Fruit fly (Drosophila melanogaster) whole organism, embryonic: ENCODE data around the gene Ide.
A peak's percentile ranks its signal among the peaks of the same experiment; 100 is the strongest.

ENCODE experiments used
- Aef1 ChIP-seq: fragments of 200-800 bp; sonication (Bioruptor generic); IDR thresholded peaks from 3 replicates; pipeline ENCODE4 v1.3.6; 2022; ENCODE audit warnings: missing biosample characterization, missing genetic modification characterization
- B-H1 ChIP-seq: fragments of 200-800 bp; sonication (Bioruptor generic); IDR thresholded peaks from 3 replicates; pipeline ENCODE4 v1.3.6; 2022; ENCODE audit warnings: missing biosample characterization, missing genetic modification characterization
- Bgb ChIP-seq: fragments of 200-800 bp; sonication (Bioruptor generic); IDR thresholded peaks from 2 replicates; pipeline ENCODE4 v1.3.6; 2022; ENCODE audit warnings: missing biosample characterization, missing genetic modification characterization; ENCODE audit not compliant: partially characterized antibody
- CG10209 ChIP-seq: fragments of 200-800 bp; sonication (Bioruptor generic); optimal IDR thresholded peaks from 3 replicates; lab custom pipeline; 2017; ENCODE audit warnings: missing biosample characterization, mild to moderate bottlenecking, missing genetic modification characterization, missing genetic modification reagents
- CG10543 ChIP-seq: fragments of 200-800 bp; sonication (Bioruptor generic); optimal IDR thresholded peaks from 3 replicates; lab custom pipeline; 2017; ENCODE audit warnings: missing biosample characterization, mild to moderate bottlenecking, missing genetic modification characterization, moderate library complexity
- CG13123 ChIP-seq: fragments of 200-800 bp; sonication (Bioruptor generic); optimal IDR thresholded peaks from 2 replicates; lab custom pipeline; 2016; ENCODE audit warnings: missing biosample characterization, missing genetic modification characterization
- CG1647 ChIP-seq: fragments of 200-800 bp; sonication (Bioruptor generic); optimal IDR thresholded peaks from 3 replicates; lab custom pipeline; 2016; ENCODE audit warnings: missing biosample characterization, missing genetic modification characterization
- CG18262 ChIP-seq: fragments of 200-800 bp; optimal IDR thresholded peaks from 3 replicates; lab custom pipeline; 2019; ENCODE audit warnings: missing biosample characterization, mild to moderate bottlenecking, missing genetic modification characterization, moderate library complexity
- CG18599 ChIP-seq: fragments of 200-800 bp; sonication (Bioruptor generic); optimal IDR thresholded peaks from 3 replicates; lab custom pipeline; 2017; ENCODE audit warnings: missing biosample characterization, missing genetic modification characterization, mild to moderate bottlenecking, moderate library complexity, missing genetic modification reagents
- CG18764 ChIP-seq: fragments of 200-800 bp; sonication (Bioruptor generic); optimal IDR thresholded peaks from 3 replicates; lab custom pipeline; 2016; ENCODE audit warnings: missing biosample characterization, missing genetic modification characterization
- CG2120 ChIP-seq: fragments of 200-800 bp; sonication (Bioruptor generic); optimal IDR thresholded peaks from 3 replicates; lab custom pipeline; 2016; ENCODE audit warnings: missing biosample characterization, missing genetic modification characterization
- CG2712 ChIP-seq: fragments of 200-800 bp; optimal IDR thresholded peaks from 3 replicates; lab custom pipeline; 2019; ENCODE audit warnings: missing biosample characterization, mild to moderate bottlenecking, missing genetic modification characterization, moderate library complexity
- CG3065 ChIP-seq: fragments of 200-800 bp; sonication (Bioruptor generic); optimal IDR thresholded peaks from 2 replicates; lab custom pipeline; 2016; ENCODE audit warnings: missing biosample characterization, missing genetic modification characterization
- CG32532 ChIP-seq: fragments of 200-800 bp; sonication (Bioruptor generic); IDR thresholded peaks from 2 replicates; pipeline ENCODE4 v1.3.6; 2022; ENCODE audit warnings: missing biosample characterization, missing genetic modification characterization
- CG33557 ChIP-seq: fragments of 200-800 bp; sonication (Bioruptor generic); optimal IDR thresholded peaks from 2 replicates; lab custom pipeline; 2019; ENCODE audit warnings: missing biosample characterization, mild to moderate bottlenecking, missing genetic modification characterization, moderate library complexity
- CG3847 ChIP-seq: fragments of 200-800 bp; sonication (Bioruptor generic); IDR thresholded peaks from 2 replicates; pipeline ENCODE4 v1.3.6; 2022; ENCODE audit warnings: missing biosample characterization, missing genetic modification characterization
- CG4617 ChIP-seq: fragments of 200-800 bp; sonication (Bioruptor generic); optimal IDR thresholded peaks from 3 replicates; lab custom pipeline; 2016; ENCODE audit warnings: missing biosample characterization, missing genetic modification characterization, borderline replicate concordance
- CG9609 ChIP-seq: fragments of 200-800 bp; sonication (Bioruptor generic); optimal IDR thresholded peaks from 3 replicates; lab custom pipeline; 2016; ENCODE audit warnings: missing biosample characterization, missing genetic modification characterization
- CG9727 ChIP-seq: fragments of 200-800 bp; sonication (Bioruptor generic); optimal IDR thresholded peaks from 3 replicates; lab custom pipeline; 2017; ENCODE audit warnings: missing biosample characterization, mild to moderate bottlenecking, missing genetic modification characterization
- D ChIP-seq, 2 experiments: fragments of 200-800 bp in 1 of 2; fragments of >200 bp in 1 of 2; sonication (Bioruptor generic) in 1 of 2; optimal IDR thresholded peaks; 2 replicates in 1 of 2; 3 replicates in 1 of 2; lab custom pipeline; 2017; ENCODE audit warnings: mild to moderate bottlenecking in 1 of 2, missing biosample characterization in 1 of 2, missing genetic modification characterization in 1 of 2, missing genetic modification reagents in 1 of 2
- Dll ChIP-seq: fragments of 200-800 bp; sonication (Bioruptor generic); IDR thresholded peaks from 4 replicates; pipeline ENCODE4 v1.3.6; 2022; ENCODE audit warnings: missing biosample characterization, missing genetic modification characterization; ENCODE audit not compliant: partially characterized antibody
- Fer2 ChIP-seq: fragments of 200-800 bp; sonication (Bioruptor generic); optimal IDR thresholded peaks from 2 replicates; lab custom pipeline; 2018; ENCODE audit warnings: missing biosample characterization, mild to moderate bottlenecking, missing genetic modification characterization, moderate library complexity
- Fer3 ChIP-seq: fragments of 200-800 bp; sonication (Bioruptor generic); optimal IDR thresholded peaks from 2 replicates; lab custom pipeline; 2018; ENCODE audit warnings: missing biosample characterization, mild to moderate bottlenecking, missing genetic modification characterization, moderate library complexity
- Gug ChIP-seq: fragments of 200-800 bp; sonication (Bioruptor generic); IDR thresholded peaks from 4 replicates; pipeline ENCODE4 v1.3.6; 2022; ENCODE audit warnings: missing biosample characterization, missing genetic modification characterization
- HLH4C ChIP-seq: fragments of 200-800 bp; sonication (Bioruptor generic); IDR thresholded peaks from 3 replicates; pipeline ENCODE4 v1.3.6; 2022; ENCODE audit warnings: missing biosample characterization, missing genetic modification characterization; ENCODE audit not compliant: partially characterized antibody
- Hr3 ChIP-seq: fragments of 200-800 bp; sonication (Bioruptor generic); optimal IDR thresholded peaks from 3 replicates; lab custom pipeline; 2016; ENCODE audit warnings: missing biosample characterization, missing genetic modification characterization
- Med ChIP-seq: fragments of 200-800 bp; sonication (Bioruptor generic); peaks from one replicate; lab custom pipeline; 2016; ENCODE audit warnings: missing biosample characterization, missing genetic modification characterization, mild to moderate bottlenecking, inconsistent platforms, moderate library complexity
- Ssrp ChIP-seq: fragments of 200-800 bp; sonication (Bioruptor generic); optimal IDR thresholded peaks from 2 replicates; lab custom pipeline; 2018; ENCODE audit warnings: missing biosample characterization, mild to moderate bottlenecking, missing genetic modification characterization, moderate library complexity
- Usf ChIP-seq: fragments of 200-800 bp; sonication (Bioruptor generic); optimal IDR thresholded peaks from 2 replicates; lab custom pipeline; 2017; ENCODE audit warnings: missing genotype, missing biosample characterization, missing genetic modification characterization
- Vsx1 ChIP-seq: fragments of 200-800 bp; sonication (Bioruptor generic); optimal IDR thresholded peaks from 2 replicates; lab custom pipeline; 2017; ENCODE audit warnings: missing biosample characterization, mild to moderate bottlenecking, missing genetic modification characterization, missing genetic modification reagents
- aop ChIP-seq: fragments of 200-800 bp; sonication (Bioruptor generic); IDR thresholded peaks from 2 replicates; pipeline ENCODE4 v1.3.6; 2022; ENCODE audit warnings: missing biosample characterization, missing genetic modification characterization
- az2 ChIP-seq: fragments of 200-800 bp; sonication (Bioruptor generic); optimal IDR thresholded peaks from 3 replicates; lab custom pipeline; 2016; ENCODE audit warnings: missing biosample characterization, missing genetic modification characterization
- cas ChIP-seq: fragments of 200-800 bp; sonication (Bioruptor generic); IDR thresholded peaks from 2 replicates; pipeline ENCODE4 v1.3.6; 2022; ENCODE audit warnings: missing biosample characterization, missing genetic modification characterization
- corto ChIP-seq: fragments of 200-800 bp; sonication (Bioruptor generic); optimal IDR thresholded peaks from 2 replicates; lab custom pipeline; 2016; ENCODE audit warnings: missing biosample characterization, mild to moderate bottlenecking, missing genetic modification characterization, moderate library complexity
- hbn ChIP-seq: fragments of 200-800 bp; sonication (Bioruptor generic); IDR thresholded peaks from 2 replicates; pipeline ENCODE4 v1.3.6; 2022; ENCODE audit warnings: missing biosample characterization, missing genetic modification characterization; ENCODE audit not compliant: partially characterized antibody
- hkb ChIP-seq, 2 experiments: fragments of 200-800 bp in 1 of 2; fragments of >200 bp in 1 of 2; sonication (Bioruptor generic) in 1 of 2; IDR thresholded peaks in 1 of 2; optimal IDR thresholded peaks in 1 of 2; 2 replicates each; pipeline versions ENCODE4 v1.3.6 to Lab custom; 2017 to 2022; ENCODE audit warnings: missing biosample characterization in 1 of 2, missing genetic modification characterization in 1 of 2
- ind ChIP-seq: fragments of 200-800 bp; sonication (Bioruptor generic); optimal IDR thresholded peaks from 3 replicates; lab custom pipeline; 2016; ENCODE audit warnings: missing biosample characterization, missing genetic modification characterization
- klu ChIP-seq: fragments of 200-800 bp; sonication (Bioruptor generic); IDR thresholded peaks from 2 replicates; pipeline ENCODE4 v1.3.6; 2022; ENCODE audit warnings: missing biosample characterization, missing genetic modification characterization
- lab ChIP-seq: fragments of 200-800 bp; sonication (Bioruptor generic); optimal IDR thresholded peaks from 3 replicates; lab custom pipeline; 2017; ENCODE audit warnings: missing biosample characterization, missing genetic modification characterization, mild to moderate bottlenecking, moderate library complexity, missing genetic modification reagents
- peb ChIP-seq: fragments of 200-800 bp; sonication (Bioruptor generic); IDR thresholded peaks from 2 replicates; pipeline ENCODE4 v1.3.6; 2022; ENCODE audit warnings: missing biosample characterization, missing genetic modification characterization
- pita ChIP-seq: fragments of 200-800 bp; sonication (Bioruptor generic); optimal IDR thresholded peaks from 2 replicates; lab custom pipeline; 2017; ENCODE audit warnings: missing biosample characterization, mild to moderate bottlenecking, missing genetic modification characterization
- prd ChIP-seq, 3 experiments: fragments of >200 bp in 2 of 3; fragments of 200-800 bp in 1 of 3; sonication (Bioruptor generic) in 1 of 3; optimal IDR thresholded peaks in 2 of 3; IDR thresholded peaks in 1 of 3; 2 replicates in 2 of 3; 3 replicates in 1 of 3; pipeline versions ENCODE4 v1.3.6 to Lab custom; 2017 to 2022; ENCODE audit warnings: missing biosample characterization in 1 of 3, missing genetic modification characterization in 1 of 3
- sug ChIP-seq: fragments of 200-800 bp; optimal IDR thresholded peaks from 2 replicates; lab custom pipeline; 2019; ENCODE audit warnings: missing biosample characterization, mild to moderate bottlenecking, missing genetic modification characterization, moderate library complexity
- tio ChIP-seq: fragments of 200-800 bp; sonication (Bioruptor generic); optimal IDR thresholded peaks from 2 replicates; lab custom pipeline; 2017; ENCODE audit warnings: missing biosample characterization, missing genetic modification characterization, inconsistent platforms
- vfl ChIP-seq: fragments of 200-800 bp; sonication (Bioruptor generic); optimal IDR thresholded peaks from 2 replicates; lab custom pipeline; 2016; ENCODE audit warnings: missing biosample characterization, missing genetic modification characterization
- vnd ChIP-seq: fragments of 200-800 bp; sonication (Bioruptor generic); IDR thresholded peaks from 3 replicates; pipeline ENCODE4 v1.3.6; 2022; ENCODE audit warnings: missing biosample characterization, missing genetic modification characterization; ENCODE audit not compliant: partially characterized antibody

The Ide gene

DNA sequence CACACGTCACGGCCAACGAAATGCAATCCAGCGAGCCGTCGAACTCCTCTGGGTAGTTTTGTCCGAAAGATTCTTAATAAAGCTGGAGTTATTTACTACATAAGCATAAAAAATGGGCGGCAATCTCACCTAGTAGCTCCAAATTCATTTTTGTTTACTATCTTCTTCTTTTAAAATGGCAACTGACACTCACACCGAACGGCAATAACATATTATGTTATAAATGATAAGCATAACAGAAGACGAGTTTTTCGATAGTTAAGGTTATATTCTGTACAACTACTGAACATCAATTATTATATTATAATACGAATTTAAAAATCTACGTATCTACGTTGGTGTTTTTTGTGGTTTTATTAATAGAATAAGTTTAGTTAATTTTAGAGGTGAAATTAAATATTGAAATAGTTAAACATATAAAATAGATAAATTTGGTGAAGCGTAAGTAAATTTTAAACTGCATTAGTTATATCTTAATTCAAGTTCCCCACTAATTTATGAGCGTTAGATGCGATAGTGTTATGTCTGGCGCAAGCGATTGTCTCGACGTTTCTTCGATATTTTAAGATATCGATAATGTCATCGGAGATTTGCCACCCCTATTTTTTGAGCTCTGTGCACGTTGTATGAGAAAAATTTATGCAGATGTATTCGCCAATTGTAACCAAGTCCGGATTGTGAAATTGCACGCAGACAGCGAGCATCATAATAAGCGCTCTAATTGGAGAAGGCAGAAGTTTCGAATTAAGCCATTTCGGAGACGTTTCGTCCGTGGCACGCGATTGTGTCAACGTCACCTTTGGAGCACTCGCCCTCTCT, 27.7 kb downstream of the Ide start, which contains the start of the genes Rbbp5 and eRF1 (continued):
- TF ChIP-seq CG18764 (GFP tag; lab: Kevin White, UChicago) (peak; percentile 71), CG18262 (peak; percentile 78), CG13123 (GFP tag; lab: Kevin White, UChicago) (peak; percentile 71), Usf (GFP tag; lab: Kevin White, UChicago) (no peak), Hr3 (GFP tag; lab: Kevin White, UChicago) (peak; percentile 76), ind (GFP tag; lab: Kevin White, UChicago) (peak; percentile 82), vfl (GFP tag; lab: Kevin White, UChicago) (peak; percentile 71), hbn (peak; percentile 79), Dll (GFP tag; lab: Robert Waterston, UW) (peak; percentile 93), CG10209 (peak; percentile 62), tio (GFP tag; lab: Kevin White, UChicago) (no peak), hkb (optimal IDR thresholded peaks at IDR 0.05; lab: Kevin White, UChicago) (peak; percentile 27), hkb (GFP tag; IDR thresholded peaks at IDR 0.05; lab: Robert Waterston, UW) (peak; percentile 66; the same call in 1 of the 2 replicates), prd (optimal IDR thresholded peaks at IDR 0.05; lab: Kevin White, UChicago) (no peak), prd (GFP tag; IDR thresholded peaks at IDR 0.05; lab: Robert Waterston, UW) (peak; percentile 88), lab (GFP tag; lab: Kevin White, UChicago) (peak; percentile 74), CG2712 (tag; lab: Kevin White, UChicago) (peak; percentile 85), Med (GFP tag; lab: Kevin White, UChicago) (peak; percentile 92), peb (GFP tag; lab: Robert Waterston, UW) (peak; percentile 49; the same call in 1 of the 2 replicates), CG32532 (GFP tag; lab: Robert Waterston, UW) (peak; percentile 87), vnd (GFP tag; lab: Robert Waterston, UW) (peak; percentile 89), sug (tag; lab: Kevin White, UChicago) (peak; percentile 81), klu (GFP tag; lab: Robert Waterston, UW) (no peak; the same call in 1 of the 2 replicates), aop (GFP tag; lab: Robert Waterston, UW) (no peak), CG1647 (GFP tag; lab: Kevin White, UChicago) (peak; percentile 62), cas (GFP tag; lab: Robert Waterston, UW) (peak; percentile 76), D (optimal IDR thresholded peaks at IDR 0.05; lab: Kevin White, UChicago) (peak; percentile 30), D (GFP tag; optimal IDR thresholded peaks at IDR 0.05; lab: Kevin White, UChicago) (no peak), CG18599 (GFP tag; lab: Kevin White, UChicago) (no peak), CG9609 (GFP tag; lab: Kevin White, UChicago) (peak; percentile 55), CG3065 (GFP tag; lab: Kevin White, UChicago) (peak; percentile 20), B-H1 (GFP tag; lab: Robert Waterston, UW) (peak; percentile 63; the same call in 2 of the 3 replicates), HLH4C (peak; percentile 86), CG3847 (GFP tag; lab: Robert Waterston, UW) (peak; percentile 85), CG4617 (peak; percentile 83), Fer3 (tag; lab: Kevin White, UChicago) (peak; percentile 72), Ssrp (peak; percentile 74), Gug (GFP tag; lab: Robert Waterston, UW) (peak; percentile 85; the same call in 3 of the 4 replicates), CG9727 (GFP tag; lab: Kevin White, UChicago) (peak; percentile 77), Aef1 (peak; percentile 88), CG33557 (GFP tag; lab: Kevin White, UChicago) (peak; percentile 55), Vsx1 (GFP tag; lab: Kevin White, UChicago) (no peak), pita (GFP tag; lab: Kevin White, UChicago) (no peak), Bgb (GFP tag; lab: Robert Waterston, UW) (peak; percentile 90), Fer2 (tag; lab: Kevin White, UChicago) (peak; percentile 58), corto (GFP tag; lab: Kevin White, UChicago) (peak; percentile 53), CG2120 (GFP tag; lab: Kevin White, UChicago) (peak; percentile 87), CG10543 (GFP tag; lab: Kevin White, UChicago) (peak; percentile 68), az2 (GFP tag; lab: Kevin White, UChicago) (peak; percentile 71)
